Worm (Caenorhabditis elegans) whole organism, L4 larva: Measurements from ENCODE around the gene ttr-39.

Experiments
- F10B5.3 ChIP-seq: sonication (generic microtip); optimal IDR thresholded peaks from 2 replicates; lab custom pipeline; 2016; ENCODE audit warnings: mild to moderate bottlenecking, missing genetic modification characterization, missing compliant biosample characterization
- F26F4.8 ChIP-seq: fragments of 200-800 bp; sonication (Bioruptor generic); conservative IDR thresholded peaks from 2 replicates; pipeline ENCODE4 v1.3.6; 2022; ENCODE audit warnings: missing genetic modification characterization, missing compliant biosample characterization
- F49E8.2 ChIP-seq: sonication (generic microtip); optimal IDR thresholded peaks from 2 replicates; lab custom pipeline; 2016; ENCODE audit warnings: missing compliant biosample characterization, mild to moderate bottlenecking, missing genetic modification characterization, borderline replicate concordance
- T20F7.1 ChIP-seq: fragments of 200-800 bp; sonication (Bioruptor generic); optimal IDR thresholded peaks from 2 replicates; lab custom pipeline; 2018; ENCODE audit warnings: mild to moderate bottlenecking, missing genetic modification characterization, missing compliant biosample characterization
- T26A8.4 ChIP-seq: fragments of 200-800 bp; sonication (Bioruptor generic); IDR thresholded peaks from 2 replicates; pipeline ENCODE4 v1.3.6; 2022; ENCODE audit warnings: missing genetic modification characterization, missing compliant biosample characterization
- Y48G9A.11 ChIP-seq: fragments of 200-800 bp; sonication (Bioruptor generic); IDR thresholded peaks from 2 replicates; pipeline ENCODE4 v1.3.6; 2022; ENCODE audit warnings: missing genetic modification reagents, missing genetic modification characterization, missing compliant biosample characterization
- ZK337.2 ChIP-seq: fragments of 200-800 bp; sonication (Bioruptor generic); IDR thresholded peaks from 2 replicates; pipeline ENCODE4 v1.3.6; 2022; ENCODE audit warnings: missing genetic modification reagents, missing genetic modification characterization, missing compliant biosample characterization
- aha-1 ChIP-seq: fragments of 150-350 bp; peaks from one replicate; lab custom pipeline; 2014; ENCODE audit warnings: missing biosample characterization, missing genetic modification characterization
- arid-1 ChIP-seq: fragments of 200-800 bp; sonication (Bioruptor generic); conservative IDR thresholded peaks from 2 replicates; pipeline ENCODE4 v1.3.6; 2022; ENCODE audit warnings: missing genetic modification reagents, missing genetic modification characterization, missing compliant biosample characterization
- ceh-62 ChIP-seq: sonication (generic microtip); optimal IDR thresholded peaks from 2 replicates; lab custom pipeline; 2017; ENCODE audit warnings: missing biosample characterization, missing genetic modification characterization
- dmd-8 ChIP-seq: fragments of 200-800 bp; sonication (Bioruptor generic); IDR thresholded peaks from 2 replicates; pipeline ENCODE4 v1.3.6; 2022; ENCODE audit warnings: missing genetic modification characterization, missing compliant biosample characterization
- dpl-1 ChIP-seq: fragments of 150-350 bp; optimal IDR thresholded peaks from 2 replicates; lab custom pipeline; 2014; ENCODE audit warnings: missing biosample characterization, missing genetic modification reagents, missing genetic modification characterization
- duxl-1 ChIP-seq: sonication (generic microtip); optimal IDR thresholded peaks from 2 replicates; lab custom pipeline; 2016; ENCODE audit warnings: mild to moderate bottlenecking, missing genetic modification characterization, moderate library complexity, missing compliant biosample characterization; ENCODE audit not compliant: poor library complexity
- egl-43 ChIP-seq: fragments of 200-800 bp; sonication (Bioruptor generic); IDR thresholded peaks from 2 replicates; pipeline ENCODE4 v1.3.6; 2022; ENCODE audit warnings: missing genetic modification reagents, missing genetic modification characterization, missing compliant biosample characterization
- fkh-10 ChIP-seq: fragments of 150-350 bp; optimal IDR thresholded peaks from 2 replicates; lab custom pipeline; 2014; ENCODE audit warnings: missing biosample characterization, missing genetic modification reagents, missing genetic modification characterization
- gei-8 ChIP-seq: fragments of 200-800 bp; sonication (Bioruptor generic); optimal IDR thresholded peaks from 2 replicates; lab custom pipeline; 2018; ENCODE audit warnings: mild to moderate bottlenecking, missing genetic modification characterization, missing compliant biosample characterization
- hif-1 ChIP-seq, 2 experiments: sonication (generic microtip); optimal IDR thresholded peaks; 2 replicates each; lab custom pipeline; 2016 to 2017; ENCODE audit warnings: missing compliant biosample characterization in 2 of 2, missing genetic modification characterization in 2 of 2, missing genetic modification reagents in 2 of 2, missing genotype in 2 of 2, mild to moderate bottlenecking in 1 of 2
- hlh-11 ChIP-seq: fragments of 200-800 bp; sonication (Bioruptor generic); optimal IDR thresholded peaks from 2 replicates; lab custom pipeline; 2018; ENCODE audit warnings: mild to moderate bottlenecking, missing genetic modification characterization, missing compliant biosample characterization
- lin-13 ChIP-seq: fragments of 150-350 bp; optimal IDR thresholded peaks from 2 replicates; lab custom pipeline; 2014; ENCODE audit warnings: missing biosample characterization, missing genetic modification reagents, missing genetic modification characterization
- lin-39 ChIP-seq: fragments of 150-350 bp; optimal IDR thresholded peaks from 2 replicates; lab custom pipeline; 2014; ENCODE audit warnings: missing biosample characterization, missing genetic modification reagents, missing genetic modification characterization
- lsy-2 ChIP-seq, 2 experiments: fragments of 150-350 bp in 1 of 2; sonication (generic microtip) in 1 of 2; optimal IDR thresholded peaks; 2 replicates each; lab custom pipeline; 2014 to 2017; ENCODE audit warnings: missing biosample characterization in 2 of 2, missing genetic modification characterization in 2 of 2
- madf-5 ChIP-seq, 2 experiments: fragments of 200-800 bp; sonication (Bioruptor generic); IDR thresholded peaks; 2 replicates each; pipeline ENCODE4 v1.3.6; 2022; ENCODE audit warnings: missing compliant biosample characterization in 2 of 2, missing genetic modification characterization in 2 of 2
- madf-9 ChIP-seq: fragments of 200-800 bp; sonication (Bioruptor generic); conservative IDR thresholded peaks from 2 replicates; pipeline ENCODE4 v1.3.6; 2022; ENCODE audit warnings: missing genetic modification reagents, missing genetic modification characterization, missing compliant biosample characterization
- mdt-29 ChIP-seq: fragments of 200-800 bp; sonication (Bioruptor generic); IDR thresholded peaks from 2 replicates; pipeline ENCODE4 v1.3.6; 2022; ENCODE audit warnings: missing genetic modification reagents, missing genetic modification characterization, missing compliant biosample characterization
- mep-1 ChIP-seq: fragments of 150-350 bp; sonication (generic microtip); optimal IDR thresholded peaks from 3 replicates; lab custom pipeline; 2014; ENCODE audit warnings: missing biosample characterization, missing genetic modification characterization
- mxl-2 ChIP-seq: fragments of 200-800 bp; sonication (Bioruptor generic); conservative IDR thresholded peaks from 2 replicates; pipeline ENCODE4 v1.3.6; 2022; ENCODE audit warnings: missing genetic modification reagents, missing genetic modification characterization, missing compliant biosample characterization
- nhr-102 ChIP-seq: sonication (generic microtip); optimal IDR thresholded peaks from 2 replicates; lab custom pipeline; 2016; ENCODE audit warnings: mild to moderate bottlenecking, missing genetic modification characterization, moderate library complexity, missing compliant biosample characterization
- nhr-111 ChIP-seq: fragments of 200-800 bp; sonication (Bioruptor generic); optimal IDR thresholded peaks from 2 replicates; lab custom pipeline; 2018; ENCODE audit warnings: mild to moderate bottlenecking, missing genetic modification characterization, missing compliant biosample characterization
- nhr-48 ChIP-seq: sonication (generic microtip); optimal IDR thresholded peaks from 2 replicates; lab custom pipeline; 2016; ENCODE audit warnings: mild to moderate bottlenecking, missing genetic modification characterization, missing compliant biosample characterization
- pha-4 ChIP-seq, 2 experiments: fragments of 150-350 bp in 1 of 2; fragments of 200-800 bp in 1 of 2; sonication (Bioruptor generic) in 1 of 2; IDR thresholded peaks in 1 of 2; optimal IDR thresholded peaks in 1 of 2; 2 replicates each; pipeline versions ENCODE4 v1.3.6 to Lab custom; 2014 to 2022; ENCODE audit warnings: missing genetic modification characterization in 2 of 2, missing genetic modification reagents in 2 of 2, missing biosample characterization in 1 of 2, missing compliant biosample characterization in 1 of 2
- saeg-2 ChIP-seq: fragments of 200-800 bp; sonication (Bioruptor generic); IDR thresholded peaks from 2 replicates; pipeline ENCODE4 v1.3.6; 2022; ENCODE audit warnings: missing genetic modification reagents, missing genetic modification characterization, missing compliant biosample characterization
- set-16 ChIP-seq: fragments of 200-800 bp; sonication (Bioruptor generic); IDR thresholded peaks from 2 replicates; pipeline ENCODE4 v1.3.6; 2022; ENCODE audit warnings: missing genetic modification reagents, missing genetic modification characterization, missing compliant biosample characterization
- skn-1 ChIP-seq: fragments of 150-350 bp; optimal IDR thresholded peaks from 2 replicates; lab custom pipeline; 2014; ENCODE audit warnings: missing biosample characterization, missing genetic modification characterization
- unc-130 ChIP-seq: sonication (generic microtip); optimal IDR thresholded peaks from 2 replicates; lab custom pipeline; 2016; ENCODE audit warnings: missing genetic modification reagents, missing genetic modification characterization, missing compliant biosample characterization
- zfp-2 ChIP-seq: sonication (generic microtip); optimal IDR thresholded peaks from 2 replicates; lab custom pipeline; 2016; ENCODE audit warnings: mild to moderate bottlenecking, missing genetic modification characterization, missing compliant biosample characterization
- zfp-3 ChIP-seq: fragments of 200-800 bp; sonication (Bioruptor generic); conservative IDR thresholded peaks from 2 replicates; pipeline ENCODE4 v1.3.6; 2022; ENCODE audit warnings: missing genetic modification reagents, missing genetic modification characterization, missing compliant biosample characterization

The ttr-39 gene

DNA sequence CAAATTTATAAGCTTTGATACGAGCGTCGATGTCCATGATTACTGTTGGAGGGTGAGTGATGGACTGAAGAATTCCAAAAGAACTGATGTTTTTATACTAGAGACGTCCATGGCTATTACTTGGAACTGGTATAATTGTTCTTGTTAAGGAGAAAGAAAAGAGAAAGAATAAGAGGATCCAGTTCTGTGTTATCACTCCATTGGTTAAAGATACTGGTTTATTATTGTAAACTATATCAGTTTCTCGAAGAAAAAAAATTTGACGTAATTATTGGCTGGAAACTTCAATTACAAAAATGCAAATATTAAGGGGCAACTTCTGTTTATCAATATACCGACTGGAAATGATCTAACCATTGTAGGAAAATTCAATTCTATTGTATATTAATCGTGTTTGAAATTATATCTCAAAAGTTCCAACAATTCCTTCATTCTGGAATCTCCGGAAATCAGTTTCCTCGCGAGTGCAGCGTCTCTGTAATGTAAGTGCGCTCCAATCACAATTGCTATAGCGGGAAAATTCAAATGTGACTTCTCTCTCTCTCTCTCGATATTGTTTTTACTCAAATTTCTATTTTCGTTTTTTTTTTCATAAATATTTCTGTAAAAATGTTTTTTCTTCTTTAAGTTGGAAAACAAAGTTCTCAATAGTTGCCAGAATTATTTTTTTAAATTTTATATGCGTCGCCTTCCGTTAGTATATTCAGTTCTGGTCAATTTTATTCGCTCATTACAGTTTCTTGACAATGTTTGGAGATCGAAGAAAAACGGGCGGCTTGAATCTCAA is 4.1 kb downstream of the ttr-39 start, which contains the start of the genes col-2 and ndc-80 (continued):
- TF ChIP-seq duxl-1 (tag; lab: Kevin White, UChicago) = no peak
- TF ChIP-seq ZK337.2 (GFP tag; lab: Robert Waterston, UW) = peak; percentile 59; the same call in 1 of the 2 replicates
- no peak for TF ChIP-seq dmd-8 (GFP tag; lab: Robert Waterston, UW)
- TF ChIP-seq hif-1 (tag; optimal IDR thresholded peaks at IDR 0.05; lab: Kevin White, UChicago) = no peak
- peak; percentile 90 for TF ChIP-seq aha-1 (tag; lab: Kevin White, UChicago)
- peak; percentile 82 for TF ChIP-seq unc-130 (GFP tag; lab: Kevin White, UChicago)
- TF ChIP-seq gei-8 (GFP tag; lab: Kevin White, UChicago) = no peak
- no peak for TF ChIP-seq F26F4.8
- TF ChIP-seq F10B5.3 (tag; lab: Kevin White, UChicago) = no peak
- no peak for TF ChIP-seq ceh-62 (tag; lab: Kevin White, UChicago)
- TF ChIP-seq lsy-2 (tag; optimal IDR thresholded peaks at IDR 0.05; lab: Kevin White, UChicago) = no peak
- no peak for TF ChIP-seq mxl-2
- no peak for TF ChIP-seq zfp-3 (GFP tag; lab: Robert Waterston, UW)
- peak; percentile 37 for TF ChIP-seq lin-13 (GFP tag; lab: Kevin White, UChicago)
- no peak for TF ChIP-seq nhr-48 (tag; lab: Kevin White, UChicago)
- no peak for TF ChIP-seq mdt-29 (GFP tag; lab: Robert Waterston, UW)
- no peak for TF ChIP-seq mep-1 (tag; lab: Kevin White, UChicago)
- TF ChIP-seq fkh-10 = no peak
- TF ChIP-seq madf-5 (GFP tag; IDR thresholded peaks at IDR 0.05; lab: Robert Waterston, UW) = no peak
- TF ChIP-seq lin-39 = no peak
- TF ChIP-seq T26A8.4 (GFP tag; lab: Robert Waterston, UW) = no peak
- TF ChIP-seq nhr-111 = no peak
- no peak for TF ChIP-seq F49E8.2 (tag; lab: Kevin White, UChicago)
- TF ChIP-seq saeg-2 = no peak
- TF ChIP-seq Y48G9A.11 = no peak
- no peak for TF ChIP-seq nhr-102 (tag; lab: Kevin White, UChicago)
- TF ChIP-seq dpl-1 (GFP tag; lab: Kevin White, UChicago) = peak; percentile 82
- TF ChIP-seq T20F7.1 (GFP tag; lab: Kevin White, UChicago) = no peak
- TF ChIP-seq madf-9 (GFP tag; lab: Robert Waterston, UW) = no peak

DNA sequence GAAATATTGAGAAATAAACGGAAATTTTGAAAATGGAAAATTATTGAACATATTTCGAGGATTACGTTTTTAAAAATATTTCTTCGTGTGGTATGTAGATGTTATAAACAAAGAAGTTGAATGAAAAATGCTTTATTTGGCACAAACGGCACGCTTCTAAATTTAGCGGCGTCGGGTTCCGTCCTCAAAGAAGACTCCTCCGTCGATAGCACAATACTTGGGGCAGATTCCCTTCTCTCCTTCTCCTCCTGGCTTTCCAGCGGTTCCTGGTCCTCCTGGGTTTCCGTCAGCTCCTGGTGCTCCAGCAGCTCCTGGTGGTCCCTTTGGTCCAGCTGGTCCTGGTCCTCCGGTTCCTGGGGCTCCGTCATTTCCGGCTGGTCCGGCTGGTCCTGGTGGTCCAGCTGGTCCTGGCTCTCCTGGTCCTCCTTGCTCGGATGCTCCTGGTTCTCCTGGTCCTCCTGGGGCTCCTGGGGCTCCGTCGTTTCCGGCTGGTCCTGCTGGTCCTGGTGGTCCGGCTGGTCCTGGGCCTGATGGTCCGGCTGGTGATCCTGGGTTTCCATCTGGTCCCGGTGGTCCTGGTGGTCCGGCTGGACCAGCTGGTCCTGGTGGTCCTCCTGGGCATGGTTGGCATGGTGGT is 5.2 kb downstream of the ttr-39 start, which contains the start of gene W01B6.8:
Gene W01B6.8 (minus strand): TSS at position 51 of the 637 bp plus-strand sequence.
- TF ChIP-seq set-16 (GFP tag; lab: Robert Waterston, UW) (peak; percentile 99), hlh-11 (tag; lab: Kevin White, UChicago) (no peak), F10B5.3 (tag; lab: Kevin White, UChicago) (no peak), skn-1 (tag; lab: Kevin White, UChicago) (no peak), arid-1 (no peak), egl-43 (GFP tag; lab: Robert Waterston, UW) (0 out of 2 replicates have a peak, but pooled peaks have one; percentile 19), zfp-2 (no peak), pha-4 (GFP tag; IDR thresholded peaks at IDR 0.05; lab: Robert Waterston, UW) (peak; percentile 67; the same call in 1 of the 2 replicates), pha-4 (tag; optimal IDR thresholded peaks at IDR 0.05; lab: Kevin White, UChicago) (no peak)
